Worm (Caenorhabditis elegans): ENCODE measurements around the gene pmk-1.

DNA sequence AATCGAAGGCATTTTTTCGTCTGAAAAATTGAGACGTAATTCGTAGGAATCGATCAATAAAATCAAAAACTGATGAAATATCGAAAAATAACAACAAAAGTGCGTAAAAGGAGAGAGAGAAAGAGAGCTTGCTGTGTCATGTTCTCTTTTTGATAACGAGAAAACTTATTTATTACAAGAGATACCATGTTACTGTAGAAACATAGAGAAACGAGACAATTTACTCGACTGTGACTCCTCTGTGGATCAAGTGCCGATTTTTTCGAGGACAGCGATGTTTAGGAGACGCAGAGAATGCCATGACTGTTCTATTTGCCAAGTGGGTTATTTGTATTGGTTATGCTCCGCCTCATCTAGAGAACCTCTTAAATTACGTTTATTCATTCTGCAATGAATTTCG is 15.1 kb upstream of the pmk-1 start, which contains the start of gene sph-1:
- TF ChIP-seq pqm-1 (tag; optimal IDR thresholded peaks at IDR 0.05) (no peak), nhr-11 (tag; optimal IDR thresholded peaks at IDR 0.05) (no peak), unc-3 (GFP tag; conservative IDR thresholded peaks at IDR 0.05) (no peak), unc-3 (tag; optimal IDR thresholded peaks at IDR 0.05) (no peak)
